Worm (Caenorhabditis elegans): ENCODE measurements around the gene F20D12.12.

DNA sequence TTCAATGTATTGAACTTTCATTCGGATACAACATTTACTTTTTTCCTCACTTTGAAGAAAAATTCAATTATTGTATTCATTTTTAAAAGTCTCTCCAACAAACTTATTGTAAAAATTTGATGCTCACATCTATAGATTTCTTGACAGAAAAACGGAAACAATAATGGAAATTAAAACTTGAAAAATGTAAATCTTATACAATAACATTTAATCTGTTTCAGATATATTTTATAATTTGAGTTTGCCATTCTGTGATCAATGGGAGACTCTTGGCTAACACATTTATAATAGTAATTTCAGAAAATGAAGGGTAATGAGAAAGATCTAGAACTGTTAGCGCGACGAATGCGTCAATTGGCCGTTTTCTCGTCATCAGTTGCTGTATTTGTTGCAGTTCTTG, 41.1 kb downstream of the F20D12.12 start, which contains the start of gene col-115:
- TF ChIP-seq daf-19 (GFP tag; conservative IDR thresholded peaks at IDR 0.05) (no peak), fkh-10 (GFP tag; optimal IDR thresholded peaks at IDR 0.05) (no peak), D1046.2 (GFP tag; IDR thresholded peaks at IDR 0.05) (no peak), R02D3.7 (tag; optimal IDR thresholded peaks at IDR 0.05) (no peak), aha-1 (tag) (no peak), mep-1 (tag; optimal IDR thresholded peaks at IDR 0.05) (no peak), egl-27 (tag; optimal IDR thresholded peaks at IDR 0.05) (no peak), zag-1 (tag; optimal IDR thresholded peaks at IDR 0.05) (no peak), hif-1 (tag; optimal IDR thresholded peaks at IDR 0.05) (no peak), ces-1 (GFP tag; optimal IDR thresholded peaks at IDR 0.05) (no peak), nhr-77 (tag; optimal IDR thresholded peaks at IDR 0.05) (no peak), ceh-82 (tag; optimal IDR thresholded peaks at IDR 0.05) (no peak), nhr-237 (tag; optimal IDR thresholded peaks at IDR 0.05) (no peak), rbr-2 (tag; optimal IDR thresholded peaks at IDR 0.05) (no peak)

Data from whole organism, L4 larva.